Fruit fly (Drosophila melanogaster) Kc167 (cell line): Measurements from ENCODE around the gene Ctps.

ENCODE experiments used
- Myc ChIP-seq: fragments of >200 bp; optimal IDR thresholded peaks from 2 replicates; lab custom pipeline; 2017; ENCODE audit warnings: missing external identifiers
- Sin3A ChIP-seq: fragments of >200 bp; optimal IDR thresholded peaks from 2 replicates; lab custom pipeline; 2018; ENCODE audit warnings: missing external identifiers
- h ChIP-seq: fragments of >200 bp; optimal IDR thresholded peaks from 3 replicates; lab custom pipeline; 2018; ENCODE audit warnings: missing external identifiers
- insv ChIP-seq: fragments of >200 bp; optimal IDR thresholded peaks from 3 replicates; lab custom pipeline; 2018; ENCODE audit warnings: missing external identifiers
- psq ChIP-seq: fragments of >200 bp; optimal IDR thresholded peaks from 2 replicates; lab custom pipeline; 2017; ENCODE audit warnings: missing external identifiers
- ttk ChIP-seq: sonication (Bioruptor generic); optimal IDR thresholded peaks from 2 replicates; lab custom pipeline; 2017; ENCODE audit warnings: missing external identifiers

The Ctps gene

DNA sequence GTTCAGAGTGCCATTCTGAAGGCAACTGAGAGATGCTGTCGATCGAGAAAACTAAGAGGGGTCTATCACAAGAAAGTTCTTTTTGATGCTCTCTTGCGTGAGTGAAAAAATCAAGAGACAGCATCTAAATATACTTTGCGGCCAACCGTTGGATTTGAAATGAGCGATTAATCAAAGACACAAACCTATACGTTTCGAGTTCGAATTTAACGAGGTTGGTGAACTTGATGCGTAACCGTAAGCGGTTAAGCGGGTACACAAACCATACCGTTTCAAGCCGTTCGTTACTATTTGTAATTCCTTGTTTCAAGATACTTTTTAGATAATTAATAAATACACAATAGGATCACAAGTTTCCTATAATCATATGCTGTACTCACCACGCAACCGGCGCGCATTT is 25.6 kb upstream of the Ctps start:
- TF ChIP-seq Sin3A (lab: Kevin White, UChicago): no peak
- TF ChIP-seq insv (lab: Kevin White, UChicago): no peak
- TF ChIP-seq h: no peak
- no peak for TF ChIP-seq psq
- TF ChIP-seq ttk (lab: Kevin White, UChicago): no peak
- no peak for TF ChIP-seq Myc

DNA sequence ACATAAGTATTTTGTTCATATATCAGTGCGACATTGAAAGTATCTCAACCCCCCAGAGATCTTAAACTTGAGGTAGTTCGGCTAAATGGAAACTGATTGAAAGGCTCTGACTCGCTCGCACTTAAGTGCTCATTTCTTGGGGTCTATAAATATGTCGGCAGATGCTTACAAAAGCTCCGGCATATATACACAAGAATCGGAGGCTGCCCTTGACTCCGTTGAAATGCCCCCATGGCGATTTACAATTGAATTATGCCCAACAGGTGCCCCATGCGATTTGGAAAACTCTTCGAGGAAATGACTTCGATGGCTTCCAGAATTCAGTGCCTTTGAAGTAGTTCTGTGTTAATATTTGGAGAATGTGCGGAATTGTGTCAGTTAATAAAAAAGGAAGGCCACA is 24.0 kb upstream of the Ctps start:
- TF ChIP-seq insv (lab: Kevin White, UChicago): no peak
- TF ChIP-seq ttk (lab: Kevin White, UChicago): no peak
- TF ChIP-seq Myc: no peak
- TF ChIP-seq Sin3A (lab: Kevin White, UChicago): no peak
- no peak for TF ChIP-seq psq
- no peak for TF ChIP-seq h

DNA sequence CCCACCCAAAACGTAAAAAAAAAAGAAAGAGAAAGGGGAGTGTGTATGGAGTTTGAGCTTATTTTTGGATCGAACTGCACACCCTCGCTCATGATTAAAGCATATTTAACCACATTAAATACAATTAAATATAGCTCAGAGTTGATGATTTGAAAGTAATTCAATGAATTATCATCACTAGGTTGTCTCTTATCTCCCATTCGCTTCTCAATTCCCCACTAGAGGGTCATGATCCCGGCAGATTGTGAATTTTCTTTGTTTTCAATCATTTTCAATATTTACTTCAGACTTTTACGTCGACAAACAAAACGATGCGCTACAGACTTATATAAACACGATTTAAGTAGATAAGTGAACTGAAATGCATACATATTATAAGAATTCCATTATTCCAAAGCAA is 21.3 kb upstream of the Ctps start:
- TF ChIP-seq Sin3A (lab: Kevin White, UChicago) (no peak), ttk (lab: Kevin White, UChicago) (no peak), insv (lab: Kevin White, UChicago) (no peak), Myc (no peak), psq (no peak), h (no peak)

DNA sequence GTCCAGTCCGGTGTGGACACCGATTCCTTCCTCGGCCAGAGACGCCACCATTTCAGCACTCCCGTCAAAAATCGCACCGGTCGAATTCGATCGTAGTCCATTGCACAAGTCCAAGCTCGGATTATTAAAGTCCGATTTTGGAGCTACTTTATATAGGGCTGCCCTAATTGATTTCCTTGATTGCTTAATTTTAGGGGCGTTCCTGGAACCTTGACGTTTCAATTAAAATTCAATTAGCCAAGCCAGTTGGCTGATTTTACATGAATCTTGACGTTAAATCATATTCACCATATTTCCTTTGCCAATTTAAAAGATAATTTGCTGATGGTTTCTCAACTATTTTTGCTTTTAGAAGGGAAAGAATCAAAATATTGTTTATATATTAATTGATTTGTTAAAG is 19.4 kb upstream of the Ctps start, which contains the start of gene Or71a:
Gene Or71a, minus strand, starts transcription at position 101 of the 400 bp plus-strand sequence.
- TF ChIP-seq ttk (lab: Kevin White, UChicago) (no peak), insv (lab: Kevin White, UChicago) (no peak), Myc (no peak), Sin3A (lab: Kevin White, UChicago) (no peak), h (no peak), psq (no peak)

DNA sequence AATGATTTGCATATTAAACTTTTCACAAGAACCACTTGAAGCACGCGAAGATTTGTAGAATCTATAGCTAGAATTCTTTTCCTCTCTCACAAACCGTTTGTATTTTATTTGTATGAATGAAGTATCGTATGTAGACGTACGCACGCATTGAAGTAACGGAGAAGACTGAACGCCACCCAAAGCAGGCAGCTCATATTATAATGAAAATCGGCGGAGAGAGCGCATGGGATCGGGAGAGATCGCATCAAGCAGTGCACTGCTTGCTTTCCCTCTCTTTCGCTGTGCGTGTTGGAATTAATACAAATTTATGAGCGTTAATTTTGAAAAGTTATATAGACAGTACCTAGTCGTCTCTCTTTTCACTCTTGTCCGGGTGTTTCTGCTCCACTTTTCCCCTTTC is 18.4 kb upstream of the Ctps start:
- no peak for TF ChIP-seq insv (lab: Kevin White, UChicago)
- no peak for TF ChIP-seq h
- TF ChIP-seq Myc: no peak
- TF ChIP-seq ttk (lab: Kevin White, UChicago): no peak
- no peak for TF ChIP-seq Sin3A (lab: Kevin White, UChicago)
- no peak for TF ChIP-seq psq

DNA sequence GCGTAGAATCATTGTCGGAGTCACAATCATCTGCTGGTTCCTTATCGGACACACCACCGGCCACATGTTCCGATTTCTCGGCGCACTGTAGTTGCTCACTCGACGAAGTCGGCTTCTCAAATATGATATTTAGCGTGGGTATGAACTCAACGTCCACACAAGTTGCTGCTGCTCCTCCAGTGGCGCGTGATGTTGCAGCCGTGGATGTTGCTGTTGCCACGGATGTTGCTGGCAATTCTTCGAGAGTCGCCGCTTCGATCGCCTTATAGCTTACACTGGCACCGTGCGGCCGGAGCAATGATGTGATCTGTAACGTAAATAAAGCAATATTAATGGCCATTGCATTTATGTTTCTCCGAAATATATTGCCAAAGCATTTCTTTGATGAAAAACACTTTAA is 13.4 kb upstream of the Ctps start:
- TF ChIP-seq Myc (no peak), ttk (lab: Kevin White, UChicago) (no peak), psq (no peak), Sin3A (lab: Kevin White, UChicago) (no peak), insv (lab: Kevin White, UChicago) (no peak), h (no peak)

DNA sequence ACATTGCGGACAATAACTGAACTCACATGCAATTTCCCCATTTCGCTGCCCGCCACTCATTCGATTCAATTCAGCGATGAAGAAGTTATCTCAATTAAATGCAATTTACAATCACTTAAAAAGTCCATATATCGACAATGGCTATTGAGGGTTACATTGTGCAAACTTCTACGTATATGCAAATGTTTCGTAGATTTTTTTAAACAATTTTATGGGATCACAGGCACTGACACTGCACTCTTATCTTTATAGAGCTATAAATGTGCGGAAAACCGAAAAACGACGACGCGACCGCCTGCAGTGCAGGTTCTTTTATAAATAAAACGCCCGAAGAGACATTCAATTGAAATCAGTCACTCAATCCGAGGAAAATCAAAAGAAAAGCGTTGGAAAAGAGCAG is 9.4 kb upstream of the Ctps start:
- TF ChIP-seq Sin3A (lab: Kevin White, UChicago): no peak
- no peak for TF ChIP-seq h
- no peak for TF ChIP-seq insv (lab: Kevin White, UChicago)
- no peak for TF ChIP-seq ttk (lab: Kevin White, UChicago)
- no peak for TF ChIP-seq psq
- TF ChIP-seq Myc: no peak

DNA sequence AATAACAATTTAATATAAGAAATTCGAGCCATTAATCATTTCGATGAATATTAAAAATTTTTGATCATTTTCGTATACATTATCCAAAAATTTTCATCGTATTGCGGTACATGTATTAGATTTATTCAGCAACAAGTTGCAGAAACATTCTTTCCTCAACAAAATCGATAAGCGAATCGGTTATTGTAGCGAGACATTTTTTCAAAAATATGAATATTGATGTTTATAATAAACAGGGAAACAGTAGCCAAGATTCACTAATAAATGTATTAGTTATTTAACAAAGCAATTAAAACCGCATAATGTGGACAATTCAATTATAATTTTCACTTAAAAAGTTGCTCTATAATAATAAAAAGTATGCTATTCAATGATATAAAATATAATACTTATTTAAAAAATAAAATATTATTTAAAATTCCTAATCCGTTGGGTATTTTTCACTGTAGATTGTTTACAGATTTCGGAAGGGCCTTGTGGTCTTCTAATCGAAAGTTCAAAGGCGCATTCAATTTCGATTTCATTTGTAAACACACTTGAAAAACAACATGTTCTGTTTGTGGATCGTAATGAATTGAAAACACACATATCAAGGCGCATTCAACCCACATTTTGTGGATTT is 8.5 kb upstream of the Ctps start:
- TF ChIP-seq Myc: no peak
- no peak for TF ChIP-seq Sin3A (lab: Kevin White, UChicago)
- no peak for TF ChIP-seq insv (lab: Kevin White, UChicago)
- TF ChIP-seq h: no peak
- no peak for TF ChIP-seq ttk (lab: Kevin White, UChicago)
- no peak for TF ChIP-seq psq

DNA sequence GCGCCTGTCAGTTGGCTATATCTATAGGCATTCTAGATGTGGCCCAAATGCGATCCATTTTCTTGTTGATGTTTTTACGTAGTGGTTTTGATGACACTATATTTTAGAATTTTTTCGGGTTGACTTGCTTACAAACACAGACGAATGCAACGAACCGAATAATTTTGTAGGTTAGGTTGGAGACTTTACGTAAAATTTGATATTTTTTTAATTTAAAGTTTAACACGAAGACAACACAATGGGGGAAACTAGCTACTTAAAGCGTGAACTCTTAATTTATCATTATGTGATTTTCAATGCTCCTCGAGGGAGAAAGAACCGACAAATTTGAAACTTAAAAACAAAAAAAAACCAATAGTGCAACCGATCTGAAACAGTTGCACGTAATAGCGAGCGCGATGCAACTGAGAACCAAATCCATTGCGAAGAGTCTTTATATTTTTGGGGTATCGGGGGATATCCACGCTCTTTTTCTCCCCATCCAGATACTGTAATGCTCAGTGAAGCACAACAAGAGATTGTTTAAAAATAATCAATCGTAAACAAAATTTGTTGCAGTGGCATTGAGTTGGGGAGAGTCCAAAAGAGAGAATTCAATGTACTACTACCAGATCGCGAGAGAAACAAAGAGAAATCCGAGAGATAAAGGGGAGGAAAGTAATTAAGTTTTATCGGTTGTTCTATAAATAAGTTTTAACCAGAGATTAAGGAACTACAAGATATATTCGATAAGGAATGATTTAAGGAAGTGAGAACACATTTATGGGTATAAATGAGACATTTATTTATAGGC is 7.6 kb upstream of the Ctps start:
- TF ChIP-seq Sin3A (lab: Kevin White, UChicago) (no peak), psq (no peak), insv (lab: Kevin White, UChicago) (no peak), h (no peak), ttk (lab: Kevin White, UChicago) (no peak), Myc (no peak)

DNA sequence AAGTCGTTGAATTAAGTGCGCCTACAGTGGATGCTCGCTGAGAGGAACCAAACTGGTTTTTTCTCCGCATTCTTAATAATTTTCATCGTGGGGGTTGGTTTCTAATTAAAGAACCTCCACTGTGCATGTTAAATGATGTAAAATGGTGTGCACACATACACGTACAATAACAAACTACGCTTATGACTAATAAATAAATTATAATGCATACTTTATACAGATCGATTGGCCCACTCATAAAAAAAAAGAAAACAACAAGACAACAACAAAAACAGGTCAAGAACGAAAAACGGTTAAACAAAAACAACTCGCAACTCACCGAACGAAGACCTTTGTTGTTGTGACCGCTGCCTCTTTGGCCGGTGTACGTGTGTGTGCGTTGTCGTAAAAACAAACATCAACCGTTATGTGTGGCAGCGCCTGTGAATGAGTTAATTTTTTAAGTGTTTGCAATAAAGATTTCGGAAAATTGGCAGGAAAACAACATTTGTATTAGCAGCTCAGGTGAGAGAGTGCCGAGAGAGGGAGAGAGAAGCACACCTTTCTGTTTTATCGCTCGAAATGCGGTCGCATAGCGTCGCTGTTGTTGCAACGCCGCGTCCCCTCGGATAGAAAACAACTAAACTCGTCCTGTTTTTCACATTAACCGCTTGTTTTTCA is 3.7 kb upstream of the Ctps start:
- TF ChIP-seq ttk (lab: Kevin White, UChicago) (no peak), Sin3A (lab: Kevin White, UChicago) (no peak), psq (no peak), insv (lab: Kevin White, UChicago) (no peak), Myc (no peak), h (no peak)

DNA sequence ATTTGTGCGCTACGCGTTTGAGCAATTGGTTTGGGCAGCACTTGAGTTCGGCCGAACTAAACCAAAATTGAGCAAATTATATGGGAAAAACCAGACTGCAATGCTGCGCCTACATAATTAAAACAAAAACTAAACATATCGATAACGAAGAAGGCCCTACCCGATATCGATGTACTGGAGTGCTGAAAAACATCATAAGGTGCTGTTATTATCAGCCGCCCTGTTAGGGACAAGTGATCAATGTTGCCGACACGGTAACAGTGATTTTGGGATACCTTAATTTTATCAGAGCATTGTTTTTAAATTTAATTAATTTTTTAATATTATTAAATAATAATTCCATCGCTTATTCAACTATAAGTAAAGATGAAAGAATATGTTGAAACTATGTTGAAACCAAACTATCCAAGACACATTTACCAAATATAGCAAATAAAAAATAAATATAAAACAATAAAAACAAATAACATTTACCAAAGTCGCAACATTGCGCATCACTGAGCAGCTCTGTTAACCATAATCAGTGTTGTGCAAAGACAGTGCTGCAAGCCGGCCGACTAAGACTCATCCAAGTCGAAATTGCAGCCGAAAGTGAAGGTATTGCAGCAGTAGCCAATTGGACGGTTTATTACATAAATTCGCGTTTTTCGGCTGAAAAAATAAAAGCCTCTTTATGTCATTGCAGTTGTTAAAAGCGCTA is 3.0 kb upstream of the Ctps start, which contains the start of the genes sstn, Plp and GlyRS:
Gene sstn, minus strand, starts transcription at position 131 of the 700 bp plus-strand sequence.
Gene Plp, minus strand, starts transcription at position 136 of the 700 bp plus-strand sequence.
Gene GlyRS, plus strand, starts transcription at position 554 of the 700 bp plus-strand sequence.
- TF ChIP-seq ttk (lab: Kevin White, UChicago) (no peak), insv (lab: Kevin White, UChicago) (no peak), Sin3A (lab: Kevin White, UChicago) (no peak), Myc (no peak), h (no peak), psq (no peak)
